Fruit fly (Drosophila melanogaster) whole organism, prepupa: Measurements from ENCODE around the gene pan.

ENCODE experiments used
- Blimp-1 ChIP-seq: fragments of 200-800 bp; sonication (Bioruptor generic); optimal IDR thresholded peaks from 3 replicates; lab custom pipeline; 2017; ENCODE audit warnings: missing biosample characterization, missing genetic modification characterization, mild to moderate bottlenecking, moderate library complexity, missing genetic modification reagents
- CG10631 ChIP-seq: fragments of 200-800 bp; sonication (Bioruptor generic); optimal IDR thresholded peaks from 2 replicates; lab custom pipeline; 2016; ENCODE audit warnings: missing biosample characterization, missing genetic modification characterization
- CG15336 ChIP-seq: fragments of 200-800 bp; sonication (Bioruptor generic); IDR thresholded peaks from 2 replicates; pipeline ENCODE4 v1.3.6; 2022; ENCODE audit warnings: missing biosample characterization, missing genetic modification characterization
- CG1621 ChIP-seq: fragments of 200-800 bp; sonication (Bioruptor generic); optimal IDR thresholded peaks from 3 replicates; lab custom pipeline; 2018; ENCODE audit warnings: missing biosample characterization, mild to moderate bottlenecking, missing genetic modification characterization
- CG16779 ChIP-seq: fragments of 200-800 bp; sonication (Bioruptor generic); optimal IDR thresholded peaks from 3 replicates; lab custom pipeline; 2017; ENCODE audit warnings: missing biosample characterization, mild to moderate bottlenecking, missing genetic modification characterization
- CG3032 ChIP-seq: fragments of 200-800 bp; optimal IDR thresholded peaks from 2 replicates; lab custom pipeline; 2019; ENCODE audit warnings: missing biosample characterization, mild to moderate bottlenecking, missing genetic modification characterization, moderate library complexity
- CG34406 ChIP-seq: fragments of 200-800 bp; sonication (Bioruptor generic); optimal IDR thresholded peaks from 3 replicates; lab custom pipeline; 2016; ENCODE audit warnings: missing biosample characterization, missing genetic modification characterization
- CG4318 ChIP-seq: fragments of 200-800 bp; sonication (Bioruptor generic); optimal IDR thresholded peaks from 3 replicates; lab custom pipeline; 2017; ENCODE audit warnings: missing biosample characterization, mild to moderate bottlenecking, missing genetic modification characterization
- CG6276 ChIP-seq: fragments of 200-800 bp; sonication (Bioruptor generic); optimal IDR thresholded peaks from 2 replicates; lab custom pipeline; 2017; ENCODE audit warnings: missing biosample characterization, mild to moderate bottlenecking, missing genetic modification characterization
- CG6792 ChIP-seq: fragments of 200-800 bp; sonication (Bioruptor generic); optimal IDR thresholded peaks from 3 replicates; lab custom pipeline; 2016; ENCODE audit warnings: missing biosample characterization, missing genetic modification characterization
- CG6808 ChIP-seq: fragments of 200-800 bp; sonication (Bioruptor generic); optimal IDR thresholded peaks from 3 replicates; lab custom pipeline; 2017; ENCODE audit warnings: missing biosample characterization, missing genetic modification characterization, mild to moderate bottlenecking, moderate library complexity, missing genetic modification reagents
- CG8119 ChIP-seq: fragments of 200-800 bp; sonication (Bioruptor generic); IDR thresholded peaks from 3 replicates; pipeline ENCODE4 v1.3.6; 2022; ENCODE audit warnings: missing biosample characterization, missing genetic modification characterization
- CG8319 ChIP-seq: fragments of 200-800 bp; sonication (Bioruptor generic); optimal IDR thresholded peaks from 3 replicates; lab custom pipeline; 2016; ENCODE audit warnings: missing biosample characterization, missing genetic modification characterization
- CG8632 ChIP-seq: fragments of 200-800 bp; sonication (Bioruptor generic); optimal IDR thresholded peaks from 3 replicates; lab custom pipeline; 2016; ENCODE audit warnings: missing biosample characterization, missing genetic modification characterization
- Eip78C ChIP-seq: fragments of 200-800 bp; sonication (Bioruptor generic); peaks from one replicate; lab custom pipeline; 2016; ENCODE audit warnings: missing biosample characterization, missing genetic modification characterization
- Eip93F ChIP-seq: fragments of 200-800 bp; sonication (Bioruptor generic); optimal IDR thresholded peaks from 2 replicates; lab custom pipeline; 2016; ENCODE audit warnings: missing biosample characterization, mild to moderate bottlenecking, missing genetic modification characterization
- Ets96B ChIP-seq: fragments of 200-800 bp; optimal IDR thresholded peaks from 2 replicates; lab custom pipeline; 2019; ENCODE audit warnings: missing biosample characterization, mild to moderate bottlenecking, missing genetic modification characterization, moderate library complexity
- Hr38 ChIP-seq: sonication (Bioruptor generic); optimal IDR thresholded peaks from 2 replicates; lab custom pipeline; 2016; ENCODE audit warnings: missing biosample characterization, missing genetic modification characterization
- Hr4 ChIP-seq: fragments of 200-800 bp; sonication (Bioruptor generic); optimal IDR thresholded peaks from 3 replicates; lab custom pipeline; 2016; ENCODE audit warnings: missing biosample characterization, missing genetic modification characterization
- Met ChIP-seq: fragments of 200-800 bp; sonication (Bioruptor generic); optimal IDR thresholded peaks from 3 replicates; lab custom pipeline; 2016; ENCODE audit warnings: missing biosample characterization, missing genetic modification characterization
- OdsH ChIP-seq: fragments of 200-800 bp; sonication (Bioruptor generic); optimal IDR thresholded peaks from 3 replicates; lab custom pipeline; 2016; ENCODE audit warnings: missing biosample characterization, missing genetic modification characterization
- Sox102F ChIP-seq: fragments of 200-800 bp; sonication (Bioruptor generic); optimal IDR thresholded peaks from 2 replicates; lab custom pipeline; 2016; ENCODE audit warnings: missing biosample characterization, mild to moderate bottlenecking, missing genetic modification characterization
- Sox15 ChIP-seq: fragments of 200-800 bp; sonication (Bioruptor generic); optimal IDR thresholded peaks from 3 replicates; lab custom pipeline; 2016; ENCODE audit warnings: missing biosample characterization, missing genetic modification characterization
- achi ChIP-seq: fragments of 200-800 bp; sonication (Bioruptor generic); optimal IDR thresholded peaks from 3 replicates; lab custom pipeline; 2016; ENCODE audit warnings: missing biosample characterization, missing genetic modification characterization
- cyc ChIP-seq: fragments of 200-800 bp; sonication (Bioruptor generic); optimal IDR thresholded peaks from 3 replicates; lab custom pipeline; 2016; ENCODE audit warnings: missing biosample characterization, missing genetic modification characterization
- dac ChIP-seq: fragments of 200-800 bp; sonication (Bioruptor generic); optimal IDR thresholded peaks from 2 replicates; lab custom pipeline; 2017; ENCODE audit warnings: missing biosample characterization, mild to moderate bottlenecking, missing genetic modification characterization
- dsx ChIP-seq: fragments of 200-800 bp; optimal IDR thresholded peaks from 3 replicates; lab custom pipeline; 2019; ENCODE audit warnings: missing biosample characterization, mild to moderate bottlenecking, missing genetic modification characterization, moderate library complexity; ENCODE audit not compliant: poor library complexity, severe bottlenecking
- eg ChIP-seq: fragments of 200-800 bp; sonication (Bioruptor generic); IDR thresholded peaks from 3 replicates; pipeline ENCODE4 v1.3.6; 2022; ENCODE audit warnings: missing biosample characterization, missing genetic modification characterization
- fd85E ChIP-seq: fragments of 200-800 bp; sonication (Bioruptor generic); optimal IDR thresholded peaks from 3 replicates; lab custom pipeline; 2016; ENCODE audit warnings: missing biosample characterization, missing genetic modification characterization
- fkh ChIP-seq: fragments of 200-800 bp; sonication (Bioruptor generic); optimal IDR thresholded peaks from 3 replicates; lab custom pipeline; 2017; ENCODE audit warnings: missing biosample characterization, mild to moderate bottlenecking, missing genetic modification characterization, moderate library complexity
- spab ChIP-seq: fragments of 200-800 bp; sonication (Bioruptor generic); optimal IDR thresholded peaks from 2 replicates; lab custom pipeline; 2017; ENCODE audit warnings: missing biosample characterization, mild to moderate bottlenecking, missing genetic modification characterization, missing genetic modification reagents
- topi ChIP-seq: fragments of 200-800 bp; sonication (Bioruptor generic); optimal IDR thresholded peaks from 3 replicates; lab custom pipeline; 2016; ENCODE audit warnings: missing biosample characterization, missing genetic modification characterization

Gene pan

DNA sequence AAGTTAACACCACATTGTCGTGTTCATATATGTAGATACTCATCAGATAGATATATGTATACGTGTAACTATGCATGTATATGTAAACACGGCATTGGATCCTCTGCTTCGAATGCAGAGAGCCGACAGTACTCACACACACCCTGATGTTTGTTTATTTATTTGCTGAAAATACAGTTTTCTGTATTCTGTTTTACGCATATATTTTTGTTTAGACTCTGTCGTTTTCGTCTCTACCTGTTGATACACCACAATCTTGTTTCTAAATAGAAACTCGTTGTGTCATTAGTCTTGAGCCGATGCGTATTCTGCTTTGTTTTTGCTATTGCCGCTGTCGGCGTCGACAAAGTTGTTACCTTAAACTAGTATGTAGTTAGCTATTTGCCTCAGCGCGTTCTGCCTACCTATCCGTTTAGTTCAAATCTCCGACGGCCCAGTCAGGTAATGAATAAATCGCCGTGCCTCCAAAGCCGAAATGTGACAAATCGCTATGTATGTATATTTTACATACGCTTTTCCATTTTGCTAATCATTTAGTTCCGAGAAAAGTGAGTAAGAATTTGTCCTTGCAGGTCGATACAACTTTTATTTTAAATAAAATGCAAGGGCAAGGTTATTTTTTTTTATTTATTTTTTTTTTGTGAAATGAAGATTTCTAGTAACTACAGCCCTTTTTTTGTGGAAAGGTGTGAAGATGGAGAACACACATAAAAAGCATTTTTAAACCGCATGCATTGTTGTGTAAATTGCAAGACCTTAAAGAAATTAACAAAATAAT is 1.2 kb downstream of the pan start:
- TF ChIP-seq dsx (GFP tag; lab: Kevin White, UChicago) (peak; percentile 10), Ets96B (no peak), CG16779 (tag; lab: Kevin White, UChicago) (no peak), CG6792 (no peak), cyc (GFP tag; lab: Kevin White, UChicago) (no peak), fkh (GFP tag; lab: Kevin White, UChicago) (peak; percentile 88), CG8119 (no peak), Blimp-1 (no peak), CG6276 (GFP tag; lab: Kevin White, UChicago) (no peak), fd85E (GFP tag; lab: Kevin White, UChicago) (no peak), CG8632 (GFP tag; lab: Kevin White, UChicago) (no peak), achi (GFP tag; lab: Kevin White, UChicago) (no peak)

DNA sequence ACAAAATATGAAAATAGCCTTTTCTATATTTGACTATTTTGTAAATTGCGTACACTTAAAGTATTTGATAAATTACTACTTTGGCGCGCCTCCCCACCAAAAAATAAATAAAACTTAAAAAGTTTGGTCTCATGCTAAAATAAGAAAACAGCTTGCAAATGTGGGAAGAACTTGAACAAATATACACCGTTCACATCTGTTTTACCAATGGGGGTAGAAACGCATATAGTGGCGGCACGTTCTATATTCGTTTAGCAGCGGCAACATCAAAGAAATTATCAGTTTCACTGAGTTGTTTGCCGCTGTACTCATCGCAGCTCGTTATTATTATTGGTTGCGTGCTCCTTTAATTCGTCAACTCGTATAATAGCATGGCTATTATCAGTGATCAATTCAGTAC is 7.0 kb downstream of the pan start:
- TF ChIP-seq fkh (GFP tag; lab: Kevin White, UChicago) (no peak), Sox15 (GFP tag; lab: Kevin White, UChicago) (no peak), CG8319 (GFP tag; lab: Kevin White, UChicago) (no peak), CG16779 (tag; lab: Kevin White, UChicago) (no peak), CG4318 (GFP tag; lab: Kevin White, UChicago) (no peak), topi (no peak), Blimp-1 (no peak), CG34406 (GFP tag; lab: Kevin White, UChicago) (no peak), OdsH (GFP tag; lab: Kevin White, UChicago) (no peak), Eip93F (no peak), Hr4 (GFP tag; lab: Kevin White, UChicago) (no peak), CG1621 (tag; lab: Kevin White, UChicago) (no peak), CG3032 (tag; lab: Kevin White, UChicago) (no peak), CG15336 (GFP tag; lab: Robert Waterston, UW) (no peak), Sox102F (GFP tag; lab: Kevin White, UChicago) (no peak), Met (GFP tag; lab: Kevin White, UChicago) (no peak)

DNA sequence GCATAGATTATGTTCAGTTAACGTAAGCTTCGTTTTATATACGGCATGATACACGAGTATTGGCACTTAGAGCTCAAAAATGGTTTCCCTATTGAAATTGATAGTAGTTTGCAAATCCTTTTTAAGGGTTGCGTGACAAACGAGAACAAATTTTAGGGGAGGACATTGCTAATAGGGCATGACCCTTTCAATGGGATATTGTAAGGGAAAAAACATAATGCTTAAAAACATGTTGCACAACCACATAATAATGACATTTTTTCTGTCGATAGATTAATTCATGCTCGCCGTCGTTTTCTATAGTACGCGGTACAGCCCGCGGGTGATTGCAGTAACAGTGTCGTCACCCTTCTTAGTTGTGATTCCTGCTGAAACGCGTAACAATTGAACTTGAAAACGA is 15.7 kb downstream of the pan start:
- TF ChIP-seq spab (GFP tag; lab: Kevin White, UChicago) = no peak
- no peak for TF ChIP-seq eg (GFP tag; lab: Robert Waterston, UW)
- no peak for TF ChIP-seq OdsH (GFP tag; lab: Kevin White, UChicago)
- TF ChIP-seq Hr38 (GFP tag; lab: Kevin White, UChicago) = no peak
- TF ChIP-seq CG10631 (GFP tag; lab: Kevin White, UChicago) = no peak

DNA sequence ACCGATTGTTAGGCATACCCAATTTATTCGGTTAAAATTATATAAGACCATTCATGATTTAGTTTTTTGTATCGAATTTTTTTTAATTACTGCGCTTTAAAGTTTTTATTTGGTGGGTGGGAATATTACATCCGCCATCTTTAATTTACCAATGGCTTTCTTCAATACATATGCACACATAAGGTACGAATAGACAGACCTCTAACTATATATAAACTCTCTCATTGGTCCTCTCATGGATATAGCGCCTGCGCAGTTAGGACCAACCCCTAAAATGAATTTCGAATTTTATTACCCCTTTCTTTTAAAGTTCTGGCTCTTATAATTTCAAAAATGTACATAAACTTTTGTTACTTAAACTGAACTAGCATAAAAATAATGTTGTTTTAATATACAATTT is 18.2 kb downstream of the pan start:
- TF ChIP-seq CG3032 (tag; lab: Kevin White, UChicago) = no peak
- peak; percentile 25 for TF ChIP-seq Eip78C (GFP tag; lab: Kevin White, UChicago)

DNA sequence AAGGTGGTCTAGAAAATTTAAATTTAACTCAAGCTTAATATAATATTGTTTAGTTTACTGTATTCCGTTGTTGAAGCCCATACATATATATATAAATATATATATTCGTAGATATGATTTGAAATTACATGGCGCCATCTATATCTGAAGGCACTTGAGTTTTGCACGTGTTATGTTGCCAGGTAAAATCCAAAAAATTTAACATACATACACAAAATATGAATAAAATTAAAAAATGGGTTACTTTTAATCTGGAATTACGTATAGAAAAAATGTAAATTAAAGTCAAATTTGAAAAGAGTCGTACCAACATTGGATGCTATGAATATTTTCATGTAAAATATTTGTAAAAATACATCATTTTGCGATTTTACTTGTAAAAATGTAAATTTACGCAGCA is 20.6 kb downstream of the pan start:
- TF ChIP-seq OdsH (GFP tag; lab: Kevin White, UChicago) (no peak), Eip78C (GFP tag; lab: Kevin White, UChicago) (no peak), CG6276 (GFP tag; lab: Kevin White, UChicago) (no peak), Hr4 (GFP tag; lab: Kevin White, UChicago) (no peak), CG6808 (GFP tag; lab: Kevin White, UChicago) (no peak), fd85E (GFP tag; lab: Kevin White, UChicago) (no peak), dac (GFP tag; lab: Kevin White, UChicago) (no peak)
